Worm (Caenorhabditis elegans) whole organism, L4/young adult: ENCODE data around the gene mom-1.

Experiments
- W03F9.2 ChIP-seq: fragments of 150-350 bp; optimal IDR thresholded peaks from 2 replicates; lab custom pipeline; 2014; ENCODE audit warnings: missing biosample characterization, missing genetic modification characterization
- dao-5 ChIP-seq: sonication (generic microtip); optimal IDR thresholded peaks from 2 replicates; lab custom pipeline; 2016; ENCODE audit warnings: missing genotype, missing genetic modification characterization, moderate library complexity, missing compliant biosample characterization
- him-1 ChIP-seq: sonication (generic microtip); optimal IDR thresholded peaks from 2 replicates; lab custom pipeline; 2016; ENCODE audit warnings: missing genotype, missing genetic modification reagents, missing genetic modification characterization, missing compliant biosample characterization

DNA sequence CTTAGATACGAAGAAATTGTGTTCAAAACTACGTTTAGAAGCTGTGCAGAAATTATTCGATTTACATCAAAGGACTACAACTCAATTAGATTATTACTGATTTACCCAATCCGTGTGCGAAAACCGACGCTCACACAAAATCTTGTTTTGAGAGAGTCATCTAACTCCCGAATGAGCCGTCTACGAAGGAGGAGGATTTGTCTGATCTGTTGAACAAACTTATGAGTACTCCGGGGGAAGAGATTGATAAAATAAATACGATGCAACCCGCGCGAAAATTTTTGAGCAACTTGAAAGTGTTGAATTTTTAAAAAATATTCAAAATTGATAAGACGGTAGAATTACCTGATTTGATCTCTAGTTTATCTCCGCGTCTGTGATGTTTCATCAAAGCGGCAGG lies 41.6 kb upstream of the mom-1 start:
- TF ChIP-seq him-1 (tag; lab: Kevin White, UChicago), result no peak
- no peak for TF ChIP-seq dao-5
- no peak for TF ChIP-seq W03F9.2 (tag; lab: Kevin White, UChicago)
